Comparison of ENCODE assay signal across 1 fruit fly cellular context in the genomic region with DNA sequence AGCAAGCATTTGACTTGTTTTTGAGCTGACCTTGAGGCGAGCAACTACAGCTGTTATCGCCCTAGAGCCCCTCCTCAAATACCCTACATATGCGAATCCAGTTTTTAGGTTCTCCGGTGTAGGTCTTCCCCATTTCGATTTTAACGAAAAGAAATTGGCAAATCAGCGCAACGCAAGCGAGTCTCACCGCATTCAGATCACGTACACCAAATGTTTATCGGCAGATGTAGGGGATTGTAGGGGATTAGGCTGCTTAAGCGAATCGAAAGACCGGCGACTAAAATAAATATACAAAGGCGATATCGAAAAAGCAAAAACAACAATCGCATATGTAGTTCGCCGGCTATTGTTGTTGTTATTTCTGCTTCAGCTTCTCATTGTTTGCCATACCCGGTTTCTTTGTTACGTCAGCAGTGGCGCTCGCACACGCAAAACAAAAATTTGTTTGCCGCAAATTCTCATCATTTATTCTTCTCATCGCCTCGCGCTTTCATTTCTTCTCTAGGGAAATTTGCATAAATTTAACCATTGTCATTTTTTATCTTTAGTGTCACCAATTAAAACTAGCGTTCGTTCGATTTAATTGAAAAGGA.
TF ChIP-seq lines count a peak whose summit lies in the region.

No protein-coding gene starts in this region.

TF ChIP-seq in whole organism, embryonic, 481 proteins besides CTCF, POLR2A, EP300 and RAD21 (continued from another document and continues in another):
- TF ChIP-seq chinmo (GFP tag; IDR thresholded peaks at IDR 0.05; lab: Robert Waterston, UW; ENCODE audit: partially characterized antibody) (no peak), Dip2 (GFP tag; IDR thresholded peaks at IDR 0.05; lab: Robert Waterston, UW) (no peak), CG31441 (GFP tag; IDR thresholded peaks at IDR 0.05; lab: Robert Waterston, UW) (0 out of 2 replicates have a peak, but pooled peaks have one; percentile 19), CG11695 (GFP tag; IDR thresholded peaks at IDR 0.05; lab: Robert Waterston, UW) (peak; percentile 61; the same call in 2 of the 3 replicates), Opbp (GFP tag; IDR thresholded peaks at IDR 0.05; lab: Robert Waterston, UW; ENCODE audit: partially characterized antibody) (no peak), CG31365 (tag; optimal IDR thresholded peaks at IDR 0.05; lab: Kevin White, UChicago) (peak; percentile 48), cwo (GFP tag; optimal IDR thresholded peaks at IDR 0.05; lab: Kevin White, UChicago) (peak; percentile 69), Hr3 (GFP tag; optimal IDR thresholded peaks at IDR 0.05; lab: Kevin White, UChicago) (peak; percentile 59), maf-S (GFP tag; optimal IDR thresholded peaks at IDR 0.05; lab: Kevin White, UChicago) (peak; percentile 71), corto (GFP tag; optimal IDR thresholded peaks at IDR 0.05; lab: Kevin White, UChicago) (peak; percentile 75), sens (GFP tag; lab: Kevin White, UChicago) (peak; percentile 87), Awh (GFP tag; IDR thresholded peaks at IDR 0.05; lab: Robert Waterston, UW) (no peak), H15 (GFP tag; IDR thresholded peaks at IDR 0.05; lab: Robert Waterston, UW) (peak; percentile 49; the same call in 1 of the 3 replicates), pan (optimal IDR thresholded peaks at IDR 0.05; lab: Kevin White, UChicago) (no peak), pan (GFP tag; optimal IDR thresholded peaks at IDR 0.05 in 1 of 2, IDR thresholded peaks at IDR 0.05 in 1 of 2) (peak in 1 of 2 experiments; percentile 81), CG10321 (GFP tag; IDR thresholded peaks at IDR 0.05; lab: Robert Waterston, UW) (no peak), sim (GFP tag; IDR thresholded peaks at IDR 0.05; lab: Robert Waterston, UW) (no peak), hbn (GFP tag; IDR thresholded peaks at IDR 0.05; lab: Robert Waterston, UW; ENCODE audit: partially characterized antibody) (no peak), z (GFP tag; IDR thresholded peaks at IDR 0.05; lab: Robert Waterston, UW) (no peak), CG7839 (tag; optimal IDR thresholded peaks at IDR 0.05; lab: Kevin White, UChicago) (peak; percentile 81), Bdp1 (GFP tag; optimal IDR thresholded peaks at IDR 0.05; lab: Kevin White, UChicago) (peak; percentile 29), Hr51 (GFP tag; optimal IDR thresholded peaks at IDR 0.05; lab: Kevin White, UChicago) (peak; percentile 53 to 58), CG12744 (GFP tag; optimal IDR thresholded peaks at IDR 0.05; lab: Kevin White, UChicago) (peak; percentile 38), Oli (tag; optimal IDR thresholded peaks at IDR 0.05; lab: Kevin White, UChicago) (peak; percentile 68), dpn (GFP tag; optimal IDR thresholded peaks at IDR 0.05; lab: Kevin White, UChicago) (peak; percentile 76 to 81), rib (GFP tag; IDR thresholded peaks at IDR 0.05; lab: Robert Waterston, UW) (peak; percentile 81), nau (GFP tag; optimal IDR thresholded peaks at IDR 0.05; lab: Kevin White, UChicago) (peak; percentile 29), Ravus (GFP tag; IDR thresholded peaks at IDR 0.05; lab: Robert Waterston, UW) (no peak; the same call in 1 of the 2 replicates), Rfx (GFP tag; IDR thresholded peaks at IDR 0.05; lab: Robert Waterston, UW) (peak; percentile 94), CG1024 (GFP tag; IDR thresholded peaks at IDR 0.05; lab: Robert Waterston, UW) (no peak), CG15514 (GFP tag; optimal IDR thresholded peaks at IDR 0.05; lab: Kevin White, UChicago) (peak; percentile 66), Ets97D (GFP tag; optimal IDR thresholded peaks at IDR 0.05; lab: Kevin White, UChicago) (peak; percentile 27), CG17186 (GFP tag; optimal IDR thresholded peaks at IDR 0.05; lab: Kevin White, UChicago) (no peak), CG11504 (tag; optimal IDR thresholded peaks at IDR 0.05; lab: Kevin White, UChicago) (peak; percentile 67), CG13296 (GFP tag; optimal IDR thresholded peaks at IDR 0.05; lab: Kevin White, UChicago) (no peak), vvl (GFP tag; IDR thresholded peaks at IDR 0.05; lab: Robert Waterston, UW) (peak; percentile 74), CG3847 (GFP tag; IDR thresholded peaks at IDR 0.05; lab: Robert Waterston, UW) (peak; percentile 75), bab2 (GFP tag; optimal IDR thresholded peaks at IDR 0.05; lab: Kevin White, UChicago) (peak; percentile 61), Chrac-16 (GFP tag; optimal IDR thresholded peaks at IDR 0.05; lab: Kevin White, UChicago) (peak; percentile 63), Mrtf (GFP tag; IDR thresholded peaks at IDR 0.05; lab: Robert Waterston, UW) (peak; percentile 59; the same call in 1 of the 3 replicates), CG11456 (GFP tag; IDR thresholded peaks at IDR 0.05; lab: Robert Waterston, UW) (peak; percentile 87), Adf1 (GFP tag; IDR thresholded peaks at IDR 0.05; lab: Robert Waterston, UW) (peak; percentile 19), CG17612 (GFP tag; IDR thresholded peaks at IDR 0.05; lab: Robert Waterston, UW) (peak; percentile 30; the same call in 1 of the 2 replicates), CG1603 (tag; optimal IDR thresholded peaks at IDR 0.05; lab: Kevin White, UChicago) (peak; percentile 63), schlank (tag; optimal IDR thresholded peaks at IDR 0.05; lab: Kevin White, UChicago) (peak; percentile 82), CG31224 (GFP tag; IDR thresholded peaks at IDR 0.05; lab: Robert Waterston, UW) (peak; percentile 51; the same call in 1 of the 2 replicates), CG13123 (GFP tag; optimal IDR thresholded peaks at IDR 0.05; lab: Kevin White, UChicago) (no peak), CG12219 (GFP tag; optimal IDR thresholded peaks at IDR 0.05; lab: Kevin White, UChicago) (peak; percentile 21), abd-A (tag; optimal IDR thresholded peaks at IDR 0.05; lab: Kevin White, UChicago) (peak; percentile 25), CoRest (tag; optimal IDR thresholded peaks at IDR 0.05; lab: Kevin White, UChicago) (peak; percentile 62), ttk (GFP tag; IDR thresholded peaks at IDR 0.05; lab: Robert Waterston, UW) (0 out of 2 replicates have a peak, but pooled peaks have one; percentile 16), gcm (GFP tag; optimal IDR thresholded peaks at IDR 0.05; lab: Kevin White, UChicago) (no peak), CHES-1-like (GFP tag; optimal IDR thresholded peaks at IDR 0.05; lab: Kevin White, UChicago) (peak; percentile 87), CG2129 (GFP tag; IDR thresholded peaks at IDR 0.05; lab: Robert Waterston, UW; ENCODE audit: partially characterized antibody) (no peak), CkIIα-i1 (GFP tag; IDR thresholded peaks at IDR 0.05; lab: Robert Waterston, UW) (0 out of 2 replicates have a peak, but pooled peaks have one; percentile 14), CG13775 (GFP tag; optimal IDR thresholded peaks at IDR 0.05; lab: Kevin White, UChicago) (peak; percentile 51), Pdp1 (GFP tag; optimal IDR thresholded peaks at IDR 0.05; lab: Kevin White, UChicago) (peak; percentile 63 to 91), BtbVII (GFP tag; optimal IDR thresholded peaks at IDR 0.05; lab: Kevin White, UChicago) (peak; percentile 55), CG11723 (GFP tag; optimal IDR thresholded peaks at IDR 0.05; lab: Kevin White, UChicago) (peak; percentile 5), CG3726 (GFP tag; IDR thresholded peaks at IDR 0.05; lab: Robert Waterston, UW) (0 out of 3 replicates have a peak, but pooled peaks have one; percentile 64), CG15479 (GFP tag; optimal IDR thresholded peaks at IDR 0.05; lab: Kevin White, UChicago) (peak; percentile 32), Xrp1 (GFP tag; IDR thresholded peaks at IDR 0.05; lab: Robert Waterston, UW) (peak; percentile 29; the same call in 1 of the 2 replicates), CG18011 (GFP tag; optimal IDR thresholded peaks at IDR 0.05; lab: Kevin White, UChicago) (peak; percentile 52), CG8290 (GFP tag; optimal IDR thresholded peaks at IDR 0.05; lab: Kevin White, UChicago) (no peak), CG8290 (tag; optimal IDR thresholded peaks at IDR 0.05; lab: Kevin White, UChicago) (peak in 1 of 2 experiments; percentile 95), sd (tag; optimal IDR thresholded peaks at IDR 0.05; lab: Kevin White, UChicago) (peak; percentile 69), tap (tag; optimal IDR thresholded peaks at IDR 0.05; lab: Kevin White, UChicago) (no peak), CG7372 (GFP tag; IDR thresholded peaks at IDR 0.05; lab: Robert Waterston, UW) (0 out of 2 replicates have a peak, but pooled peaks have one; percentile 17), CG10543 (GFP tag; optimal IDR thresholded peaks at IDR 0.05; lab: Kevin White, UChicago) (peak; percentile 47), Hmr (GFP tag; optimal IDR thresholded peaks at IDR 0.05; lab: Kevin White, UChicago) (peak; percentile 81), GATAe (GFP tag; conservative IDR thresholded peaks at IDR 0.05; lab: Robert Waterston, UW) (0 out of 2 replicates have a peak, but pooled peaks have one; percentile 23), CG2889 (GFP tag; IDR thresholded peaks at IDR 0.05; lab: Robert Waterston, UW) (0 out of 3 replicates have a peak, but pooled peaks have one; percentile 22), CG8281 (tag; optimal IDR thresholded peaks at IDR 0.05; lab: Kevin White, UChicago) (peak; percentile 21), Dll (GFP tag; IDR thresholded peaks at IDR 0.05; lab: Robert Waterston, UW; ENCODE audit: partially characterized antibody) (no peak), CG6254 (GFP tag; optimal IDR thresholded peaks at IDR 0.05; lab: Kevin White, UChicago) (no peak), yki (optimal IDR thresholded peaks at IDR 0.05; lab: Kevin White, UChicago) (no peak), CG7987 (GFP tag; optimal IDR thresholded peaks at IDR 0.05; lab: Kevin White, UChicago) (peak; percentile 14), Max (GFP tag; optimal IDR thresholded peaks at IDR 0.05; lab: Kevin White, UChicago) (peak; percentile 40), sob (GFP tag; IDR thresholded peaks at IDR 0.05; lab: Robert Waterston, UW) (peak; percentile 72), mirr (GFP tag; optimal IDR thresholded peaks at IDR 0.05; lab: Kevin White, UChicago) (peak; percentile 69), Optix (GFP tag; IDR thresholded peaks at IDR 0.05; lab: Robert Waterston, UW) (no peak), danr (GFP tag; IDR thresholded peaks at IDR 0.05; lab: Robert Waterston, UW) (peak; percentile 52; the same call in 1 of the 2 replicates), toy (GFP tag; IDR thresholded peaks at IDR 0.05; lab: Robert Waterston, UW) (0 out of 2 replicates have a peak, but pooled peaks have one; percentile 35), PHDP (tag; optimal IDR thresholded peaks at IDR 0.05; lab: Kevin White, UChicago) (peak; percentile 69), ara (GFP tag; IDR thresholded peaks at IDR 0.05; lab: Robert Waterston, UW) (0 out of 2 replicates have a peak, but pooled peaks have one; percentile 16), pum (GFP tag; optimal IDR thresholded peaks at IDR 0.05; lab: Kevin White, UChicago) (peak; percentile 59), sqz (GFP tag; optimal IDR thresholded peaks at IDR 0.05; lab: Kevin White, UChicago) (no peak), CG6272 (GFP tag; IDR thresholded peaks at IDR 0.05; lab: Robert Waterston, UW) (peak; percentile 56), p53 (GFP tag; optimal IDR thresholded peaks at IDR 0.05; lab: Kevin White, UChicago) (peak; percentile 66), fd64A (GFP tag; optimal IDR thresholded peaks at IDR 0.05; lab: Kevin White, UChicago) (no peak), gro (GFP tag; optimal IDR thresholded peaks at IDR 0.05; lab: Kevin White, UChicago) (peak; percentile 84), CG43689 (GFP tag; IDR thresholded peaks at IDR 0.05; lab: Robert Waterston, UW) (no peak), E2f2 (GFP tag; IDR thresholded peaks at IDR 0.05; lab: Robert Waterston, UW) (no peak), eve (GFP tag; optimal IDR thresholded peaks at IDR 0.05; lab: Kevin White, UChicago) (peak in 1 of 2 experiments; percentile 31), CG14710 (tag; optimal IDR thresholded peaks at IDR 0.05; lab: Kevin White, UChicago) (no peak), jumu (GFP tag; optimal IDR thresholded peaks at IDR 0.05; lab: Kevin White, UChicago) (peak; percentile 56), tgo (GFP tag; IDR thresholded peaks at IDR 0.05; lab: Robert Waterston, UW) (peak; percentile 63; the same call in 2 of the 3 replicates), Hsf (GFP tag; optimal IDR thresholded peaks at IDR 0.05; lab: Kevin White, UChicago) (peak; percentile 59), nom (GFP tag; optimal IDR thresholded peaks at IDR 0.05; lab: Kevin White, UChicago) (peak; percentile 84), bsh (GFP tag; optimal IDR thresholded peaks at IDR 0.05; lab: Kevin White, UChicago) (peak in 1 of 2 experiments; percentile 85), CG7963 (GFP tag; IDR thresholded peaks at IDR 0.05; lab: Robert Waterston, UW; ENCODE audit: partially characterized antibody) (no peak), NFAT (GFP tag; IDR thresholded peaks at IDR 0.05; lab: Robert Waterston, UW) (peak; percentile 86), bowl (GFP tag; IDR thresholded peaks at IDR 0.05; lab: Robert Waterston, UW) (no peak), Hey (tag; optimal IDR thresholded peaks at IDR 0.05; lab: Kevin White, UChicago) (no peak), CG15073 (GFP tag; optimal IDR thresholded peaks at IDR 0.05; lab: Kevin White, UChicago) (no peak), D19A (tag; optimal IDR thresholded peaks at IDR 0.05; lab: Kevin White, UChicago) (no peak), HmgZ (tag; optimal IDR thresholded peaks at IDR 0.05; lab: Kevin White, UChicago) (peak; percentile 64), Lpt (GFP tag; optimal IDR thresholded peaks at IDR 0.05; lab: Kevin White, UChicago) (no peak), CG17568 (GFP tag; optimal IDR thresholded peaks at IDR 0.05; lab: Kevin White, UChicago) (peak; percentile 24), CG17802 (tag; optimal IDR thresholded peaks at IDR 0.05; lab: Kevin White, UChicago) (peak; percentile 13), CG12071 (GFP tag; optimal IDR thresholded peaks at IDR 0.05; lab: Kevin White, UChicago) (peak; percentile 75), CG12769 (tag; optimal IDR thresholded peaks at IDR 0.05; lab: Kevin White, UChicago) (peak; percentile 95), dm (GFP tag; optimal IDR thresholded peaks at IDR 0.05; lab: Kevin White, UChicago) (peak; percentile 38), vfl (GFP tag; optimal IDR thresholded peaks at IDR 0.05; lab: Kevin White, UChicago) (peak; percentile 81), fu2 (GFP tag; optimal IDR thresholded peaks at IDR 0.05; lab: Kevin White, UChicago) (peak; percentile 84), kni (GFP tag; optimal IDR thresholded peaks at IDR 0.05; lab: Kevin White, UChicago) (no peak), Hmx (GFP tag; optimal IDR thresholded peaks at IDR 0.05; lab: Kevin White, UChicago) (peak; percentile 44), grau (tag; optimal IDR thresholded peaks at IDR 0.05; lab: Kevin White, UChicago) (peak; percentile 72), chif (GFP tag; optimal IDR thresholded peaks at IDR 0.05; lab: Kevin White, UChicago) (peak; percentile 59 to 76), crc (GFP tag; optimal IDR thresholded peaks at IDR 0.05; lab: Kevin White, UChicago) (peak; percentile 50), CG10209 (GFP tag; optimal IDR thresholded peaks at IDR 0.05; lab: Kevin White, UChicago) (peak; percentile 68)
